Worm (Caenorhabditis elegans) whole organism, L3 larva: ENCODE results near the gene molo-1.

Experiments
- R02D3.7 ChIP-seq: fragments of 150-350 bp; optimal IDR thresholded peaks from 2 replicates; lab custom pipeline; 2014; ENCODE audit warnings: missing biosample characterization, missing genetic modification characterization
- ZK546.5 ChIP-seq: sonication (generic microtip); optimal IDR thresholded peaks from 2 replicates; lab custom pipeline; 2017; ENCODE audit warnings: missing biosample characterization, missing genetic modification characterization
- ceh-16 ChIP-seq: sonication (generic microtip); optimal IDR thresholded peaks from 2 replicates; lab custom pipeline; 2017; ENCODE audit warnings: missing biosample characterization, missing genetic modification characterization
- ceh-28 ChIP-seq: fragments of 150-350 bp; optimal IDR thresholded peaks from 2 replicates; lab custom pipeline; 2014; ENCODE audit warnings: missing biosample characterization, missing genetic modification reagents, missing genetic modification characterization
- daf-12 ChIP-seq: fragments of 150-350 bp; optimal IDR thresholded peaks from 2 replicates; lab custom pipeline; 2014; ENCODE audit warnings: missing biosample characterization, missing genetic modification reagents, missing genetic modification characterization
- egl-27 ChIP-seq: sonication (generic microtip); optimal IDR thresholded peaks from 4 replicates; lab custom pipeline; 2017; ENCODE audit warnings: missing biosample characterization, missing genetic modification reagents, missing genetic modification characterization
- egl-5 ChIP-seq: fragments of 150-350 bp; optimal IDR thresholded peaks from 2 replicates; lab custom pipeline; 2017; ENCODE audit warnings: missing biosample characterization, missing genetic modification reagents, missing genetic modification characterization, inconsistent platforms
- elt-2 ChIP-seq: sonication (generic microtip); optimal IDR thresholded peaks from 2 replicates; lab custom pipeline; 2016; ENCODE audit warnings: missing genetic modification reagents, mild to moderate bottlenecking, missing genetic modification characterization, missing compliant biosample characterization
- eor-1 ChIP-seq, 2 experiments: fragments of 150-350 bp; optimal IDR thresholded peaks; 2 replicates each; lab custom pipeline; 2014 to 2018; ENCODE audit warnings: missing biosample characterization in 2 of 2, missing genetic modification characterization in 2 of 2
- fkh-10 ChIP-seq: sonication (generic microtip); optimal IDR thresholded peaks from 2 replicates; lab custom pipeline; 2017; ENCODE audit warnings: missing biosample characterization, missing genetic modification reagents, missing genetic modification characterization
- fos-1 ChIP-seq: fragments of 150-350 bp; optimal IDR thresholded peaks from 2 replicates; lab custom pipeline; 2014; ENCODE audit warnings: missing biosample characterization, missing genetic modification characterization
- hmg-11 ChIP-seq: sonication (generic microtip); optimal IDR thresholded peaks from 2 replicates; lab custom pipeline; 2016; ENCODE audit warnings: missing genetic modification characterization, missing compliant biosample characterization
- jun-1 ChIP-seq: fragments of 150-350 bp; optimal IDR thresholded peaks from 2 replicates; lab custom pipeline; 2014; ENCODE audit warnings: missing biosample characterization, missing genetic modification reagents, missing genetic modification characterization
- lin-15B ChIP-seq: fragments of 150-350 bp; optimal IDR thresholded peaks from 2 replicates; lab custom pipeline; 2014; ENCODE audit warnings: missing biosample characterization, missing genetic modification characterization
- lin-39 ChIP-seq: fragments of 150-350 bp; optimal IDR thresholded peaks from 2 replicates; lab custom pipeline; 2018; ENCODE audit warnings: missing biosample characterization, missing genetic modification reagents, missing genetic modification characterization
- lsy-12 ChIP-seq: sonication (generic microtip); optimal IDR thresholded peaks from 2 replicates; lab custom pipeline; 2016; ENCODE audit warnings: mild to moderate bottlenecking, missing genetic modification characterization, missing compliant biosample characterization
- mdl-1 ChIP-seq: fragments of 150-350 bp; optimal IDR thresholded peaks from 2 replicates; lab custom pipeline; 2014; ENCODE audit warnings: missing biosample characterization, missing genetic modification characterization
- nfya-1 ChIP-seq: sonication (generic microtip); optimal IDR thresholded peaks from 2 replicates; lab custom pipeline; 2017; ENCODE audit warnings: missing genetic modification characterization, mild to moderate bottlenecking, missing compliant biosample characterization, antibody characterized with exemption, moderate library complexity; ENCODE audit not compliant: insufficient read depth
- nhr-11 ChIP-seq: fragments of 150-350 bp; optimal IDR thresholded peaks from 2 replicates; lab custom pipeline; 2014; ENCODE audit warnings: missing biosample characterization, missing genetic modification characterization
- nhr-12 ChIP-seq: fragments of 150-350 bp; optimal IDR thresholded peaks from 2 replicates; lab custom pipeline; 2014; ENCODE audit warnings: missing biosample characterization, missing genetic modification characterization
- nhr-23 ChIP-seq: fragments of 150-350 bp; optimal IDR thresholded peaks from 2 replicates; lab custom pipeline; 2014; ENCODE audit warnings: missing biosample characterization, missing genetic modification reagents, missing genetic modification characterization
- nhr-25 ChIP-seq: sonication (generic microtip); optimal IDR thresholded peaks from 2 replicates; lab custom pipeline; 2017; ENCODE audit warnings: missing biosample characterization, missing genetic modification characterization
- nhr-28 ChIP-seq: fragments of 150-350 bp; optimal IDR thresholded peaks from 2 replicates; lab custom pipeline; 2014; ENCODE audit warnings: missing biosample characterization, missing genetic modification characterization
- nhr-43 ChIP-seq: sonication (generic microtip); optimal IDR thresholded peaks from 2 replicates; lab custom pipeline; 2016; ENCODE audit warnings: mild to moderate bottlenecking, missing genetic modification characterization, missing compliant biosample characterization; ENCODE audit not compliant: poor library complexity, severe bottlenecking
- nhr-67 ChIP-seq: fragments of 150-350 bp; optimal IDR thresholded peaks from 2 replicates; lab custom pipeline; 2014; ENCODE audit warnings: missing biosample characterization, missing genetic modification characterization
- pha-4 ChIP-seq: fragments of 150-350 bp; optimal IDR thresholded peaks from 2 replicates; lab custom pipeline; 2014; ENCODE audit warnings: missing biosample characterization, missing genetic modification reagents, missing genetic modification characterization
- pqm-1 ChIP-seq: fragments of 150-350 bp; optimal IDR thresholded peaks from 2 replicates; lab custom pipeline; 2017; ENCODE audit warnings: missing biosample characterization, missing genetic modification characterization, inconsistent platforms
- sea-2 ChIP-seq: fragments of 150-350 bp; sonication (generic microtip); optimal IDR thresholded peaks from 4 replicates; lab custom pipeline; 2014; ENCODE audit warnings: missing biosample characterization, missing genetic modification reagents, missing genetic modification characterization
- skn-1 ChIP-seq: fragments of 150-350 bp; optimal IDR thresholded peaks from 2 replicates; lab custom pipeline; 2014; ENCODE audit warnings: missing biosample characterization, missing genetic modification characterization
- snpc-4 ChIP-seq: fragments of 150-350 bp; optimal IDR thresholded peaks from 2 replicates; lab custom pipeline; 2014; ENCODE audit warnings: missing biosample characterization, missing genetic modification characterization
- tbx-2 ChIP-seq: sonication (generic microtip); optimal IDR thresholded peaks from 2 replicates; lab custom pipeline; 2016; ENCODE audit warnings: mild to moderate bottlenecking, missing genetic modification characterization, missing compliant biosample characterization
- unc-62 ChIP-seq: fragments of 150-350 bp; sonication (generic microtip); optimal IDR thresholded peaks from 4 replicates; lab custom pipeline; 2014; ENCODE audit warnings: missing biosample characterization, missing genetic modification reagents, missing genetic modification characterization
- ztf-4 ChIP-seq: fragments of 150-350 bp; optimal IDR thresholded peaks from 2 replicates; lab custom pipeline; 2014; ENCODE audit warnings: missing biosample characterization, missing genetic modification characterization

The molo-1 gene

DNA sequence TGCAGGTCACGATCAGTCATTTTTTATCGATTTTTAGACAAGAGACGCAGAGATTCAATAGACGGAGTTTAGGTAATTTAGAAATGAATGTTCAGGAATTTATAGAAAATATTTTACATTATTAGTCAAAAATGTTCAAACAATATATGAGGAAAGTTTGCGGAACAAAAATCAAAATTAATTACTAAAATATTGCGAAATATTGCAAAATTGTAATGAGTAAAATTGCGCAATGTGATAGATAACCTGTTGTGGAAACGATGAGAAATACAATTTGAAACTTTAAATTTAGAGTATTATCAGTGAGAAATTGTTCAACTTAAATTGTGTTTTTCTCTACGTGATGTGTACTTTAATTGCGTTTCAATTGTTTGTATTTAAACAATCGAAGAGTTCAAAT lies 7.3 kb downstream of the molo-1 start, which contains the start of gene F56D2.5:
Gene F56D2.5 (minus strand): TSS at position 371 of the 400 bp plus-strand sequence.
- TF ChIP-seq ceh-28 (tag; lab: Kevin White, UChicago) (peak; percentile 69), ceh-16 (tag; lab: Kevin White, UChicago) (no peak)
- TF ChIP-seq, all 47 proteins: peak for 1

DNA sequence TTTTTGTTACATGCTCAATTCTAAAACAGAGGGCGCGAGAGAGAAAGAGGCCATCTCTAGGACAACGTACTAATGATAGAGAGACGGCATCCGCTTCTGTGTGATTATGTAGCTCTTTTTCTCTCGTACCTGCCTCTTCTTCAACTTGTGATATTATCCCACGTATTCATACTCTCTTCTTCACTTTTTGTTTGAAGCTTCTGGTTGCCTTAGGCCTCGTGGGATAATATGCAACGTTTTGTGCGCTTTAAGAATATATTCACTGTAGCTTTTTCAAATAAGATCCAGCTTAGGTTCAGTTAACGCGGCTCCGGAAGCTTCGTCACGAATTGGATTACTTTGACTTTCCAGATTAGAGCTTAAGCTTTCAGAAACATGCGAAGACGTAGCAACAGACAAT lies 9.0 kb downstream of the molo-1 start, which contains the start of the genes F56D2.8 and uev-2:
Gene F56D2.8 (minus strand): TSS at position 101 of the 400 bp plus-strand sequence.
Gene uev-2 (plus strand): TSS at position 360 of the 400 bp plus-strand sequence.
- no peak for TF ChIP-seq lsy-12 (tag; lab: Kevin White, UChicago)
- TF ChIP-seq fkh-10 (GFP tag; lab: Kevin White, UChicago): no peak
- TF ChIP-seq pha-4 (tag; lab: Kevin White, UChicago): no peak
- no peak for TF ChIP-seq nhr-23 (tag; lab: Kevin White, UChicago)
- no peak for TF ChIP-seq nhr-67
- no peak for TF ChIP-seq tbx-2

DNA sequence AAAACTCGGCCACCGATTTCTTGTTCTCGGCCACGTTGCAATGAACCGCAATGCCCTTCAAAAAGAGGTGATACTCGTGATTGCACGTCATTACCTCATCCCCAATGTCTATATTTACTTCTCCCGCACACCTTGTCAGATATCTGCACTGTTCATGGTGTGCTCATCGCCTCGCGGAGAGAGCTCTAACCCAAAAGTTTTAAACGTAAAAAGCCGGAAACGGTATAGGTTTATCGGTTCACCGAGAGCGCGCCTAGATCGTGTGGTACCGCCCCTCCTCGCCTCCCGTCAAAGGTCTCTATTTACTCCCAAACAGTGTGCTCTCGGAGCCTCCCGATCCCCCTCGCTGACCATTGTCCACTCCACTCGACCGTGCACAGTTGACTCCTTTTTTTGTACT lies 10.9 kb downstream of the molo-1 start, which contains the start of gene F56D2.3:
Gene F56D2.3 (plus strand): TSS at position 301 of the 400 bp plus-strand sequence.
- TF ChIP-seq pha-4 (tag; lab: Kevin White, UChicago): peak; percentile 2
- TF ChIP-seq ceh-16 (tag; lab: Kevin White, UChicago): no peak
- TF ChIP-seq fos-1 (tag; lab: Kevin White, UChicago): no peak

DNA sequence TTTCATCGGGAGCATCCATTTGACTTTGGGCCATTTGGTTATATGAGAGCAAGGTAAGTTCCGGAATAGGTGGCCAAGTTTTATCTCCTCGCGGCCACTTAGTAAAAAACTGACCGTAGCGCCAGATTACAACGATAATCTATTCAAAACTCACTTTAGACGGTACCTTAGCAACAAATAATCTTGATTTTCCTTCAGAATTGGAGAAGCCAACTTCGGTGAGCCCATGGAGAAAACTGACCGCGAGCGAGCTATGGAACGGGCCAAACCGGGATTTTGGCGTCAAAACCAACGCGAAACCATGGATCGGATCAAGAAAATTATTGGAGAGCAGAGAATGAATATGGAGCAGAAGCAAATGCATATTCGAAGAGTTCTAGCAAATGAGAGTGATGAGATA lies 11.9 kb downstream of the molo-1 start:
- no peak for TF ChIP-seq jun-1 (tag; lab: Kevin White, UChicago)
- no peak for TF ChIP-seq lin-15B (tag; lab: Kevin White, UChicago)
- TF ChIP-seq eor-1 (tag; optimal IDR thresholded peaks at IDR 0.05; lab: Kevin White, UChicago): no peak
- TF ChIP-seq nhr-43 (tag; lab: Kevin White, UChicago): no peak
- TF ChIP-seq snpc-4 (tag; lab: Kevin White, UChicago): no peak
- TF ChIP-seq elt-2: no peak
- no peak for TF ChIP-seq fos-1 (tag; lab: Kevin White, UChicago)
- no peak for TF ChIP-seq nhr-25 (tag; lab: Kevin White, UChicago)
- TF ChIP-seq tbx-2: no peak
- TF ChIP-seq ceh-28 (tag; lab: Kevin White, UChicago): no peak
- TF ChIP-seq pqm-1 (tag; lab: Kevin White, UChicago): no peak
- no peak for TF ChIP-seq nhr-23 (tag; lab: Kevin White, UChicago)
- TF ChIP-seq egl-27 (tag; lab: Kevin White, UChicago): no peak
- TF ChIP-seq egl-5 (tag; lab: Kevin White, UChicago): no peak
- no peak for TF ChIP-seq R02D3.7 (tag; lab: Kevin White, UChicago)
- no peak for TF ChIP-seq fkh-10 (GFP tag; lab: Kevin White, UChicago)

DNA sequence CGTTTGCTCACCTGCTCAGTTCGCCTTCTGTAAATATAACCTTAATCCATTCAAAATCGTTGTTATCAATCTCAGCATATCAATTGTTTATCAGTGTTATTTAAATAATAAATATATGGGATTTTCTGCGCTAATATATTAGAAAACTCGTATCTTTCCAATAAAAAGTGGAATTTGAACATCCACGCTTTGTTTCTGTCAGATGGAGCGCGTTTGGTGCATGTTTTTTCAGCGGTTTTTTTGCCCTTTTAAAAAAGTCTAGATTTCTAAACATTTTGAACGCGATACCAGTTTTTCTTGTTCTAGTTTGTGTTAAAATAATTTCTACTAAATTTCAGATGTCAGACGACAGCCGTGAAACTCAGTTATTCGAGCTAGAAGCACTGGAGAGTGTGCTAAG lies 13.1 kb downstream of the molo-1 start, which contains the start of gene F56D2.2:
Gene F56D2.2 (plus strand): TSS at position 339 of the 400 bp plus-strand sequence.
- TF ChIP-seq unc-62 (GFP tag; lab: Kevin White, UChicago): no peak
- peak; percentile 39 for TF ChIP-seq lin-15B (tag; lab: Kevin White, UChicago)
- no peak for TF ChIP-seq nhr-43 (tag; lab: Kevin White, UChicago)
- peak; percentile 54 for TF ChIP-seq pha-4 (tag; lab: Kevin White, UChicago)
- TF ChIP-seq elt-2: no peak
- TF ChIP-seq nhr-25 (tag; lab: Kevin White, UChicago): no peak
- TF ChIP-seq fos-1 (tag; lab: Kevin White, UChicago): no peak

DNA sequence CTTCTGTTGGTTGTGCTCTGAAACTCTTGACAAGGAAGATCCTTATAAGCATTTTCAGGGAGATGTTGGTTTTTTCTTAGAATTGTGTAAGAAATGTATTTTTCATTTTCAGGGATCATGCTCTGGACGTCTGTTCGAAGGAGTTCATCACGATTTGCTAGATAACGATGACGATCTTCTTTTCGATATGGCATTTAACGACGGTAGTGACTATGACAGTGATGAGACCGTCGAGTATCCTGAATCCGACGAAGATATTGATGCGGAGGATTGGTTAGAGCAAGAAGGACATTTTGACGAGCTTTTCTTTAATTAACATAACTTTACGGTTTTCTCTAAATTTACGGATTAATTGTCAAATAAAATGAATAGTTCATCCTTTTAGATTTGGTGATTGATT lies 15.0 kb downstream of the molo-1 start:
- no peak for TF ChIP-seq R02D3.7 (tag; lab: Kevin White, UChicago)
- no peak for TF ChIP-seq mdl-1 (tag; lab: Kevin White, UChicago)
- TF ChIP-seq nhr-28 (tag; lab: Kevin White, UChicago): no peak
- no peak for TF ChIP-seq tbx-2
- no peak for TF ChIP-seq nhr-12 (tag; lab: Kevin White, UChicago)
- TF ChIP-seq pqm-1 (tag; lab: Kevin White, UChicago): no peak

DNA sequence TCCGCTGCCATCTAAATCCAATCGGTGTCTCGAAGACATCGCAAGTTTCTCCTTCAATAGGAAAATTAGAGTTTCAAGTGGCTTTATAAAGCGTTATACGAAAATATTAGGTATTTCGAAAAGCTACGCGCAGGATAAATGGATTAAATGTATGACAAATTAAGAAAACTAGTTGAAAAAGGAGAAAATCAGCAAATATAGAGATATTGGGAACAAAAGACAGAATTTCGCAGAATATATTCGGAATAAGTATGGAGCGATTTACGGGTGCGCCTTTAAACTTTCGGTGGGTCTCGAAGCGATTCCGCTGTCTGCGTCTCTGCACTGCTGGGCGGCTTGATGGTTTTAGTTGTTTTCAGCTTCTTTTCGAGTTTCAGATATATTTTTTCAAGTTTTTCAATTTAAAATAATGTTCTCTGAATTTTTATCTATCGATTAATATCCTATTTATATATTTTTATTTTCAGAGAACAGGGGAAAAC lies 17.9 kb downstream of the molo-1 start, which contains the start of the genes ddx-15 and ucr-1:
Gene ddx-15 (minus strand): TSS at position 51 of the 482 bp plus-strand sequence.
Gene ucr-1 (plus strand): TSS at position 468 of the 482 bp plus-strand sequence.
- peak; percentile 56 for TF ChIP-seq nhr-25 (tag; lab: Kevin White, UChicago)
- TF ChIP-seq egl-5 (tag; lab: Kevin White, UChicago): peak; percentile 24
- no peak for TF ChIP-seq sea-2 (GFP tag; lab: Kevin White, UChicago)
- TF ChIP-seq nfya-1: peak; percentile 80
- no peak for TF ChIP-seq fos-1 (tag; lab: Kevin White, UChicago)
- TF ChIP-seq elt-2: peak; percentile 28
- TF ChIP-seq nhr-11: no peak
- TF ChIP-seq ZK546.5 (tag; lab: Kevin White, UChicago): no peak
- no peak for TF ChIP-seq nhr-43 (tag; lab: Kevin White, UChicago)
- peak; percentile 89 for TF ChIP-seq lin-15B (tag; lab: Kevin White, UChicago)
- peak; percentile 67 for TF ChIP-seq snpc-4 (tag; lab: Kevin White, UChicago)
- no peak for TF ChIP-seq unc-62 (GFP tag; lab: Kevin White, UChicago)
- peak; percentile 67 for TF ChIP-seq nhr-23 (tag; lab: Kevin White, UChicago)
- peak; percentile 88 for TF ChIP-seq R02D3.7 (tag; lab: Kevin White, UChicago)
- no peak for TF ChIP-seq daf-12 (tag; lab: Kevin White, UChicago)
- peak; percentile 20 for TF ChIP-seq hmg-11 (tag; lab: Kevin White, UChicago)
- peak; percentile 64 for TF ChIP-seq pqm-1 (tag; lab: Kevin White, UChicago)
- no peak for TF ChIP-seq eor-1 (tag; optimal IDR thresholded peaks at IDR 0.05; lab: Kevin White, UChicago)
- no peak for TF ChIP-seq nhr-67
- peak; percentile 85 for TF ChIP-seq pha-4 (tag; lab: Kevin White, UChicago)
- TF ChIP-seq skn-1 (tag; lab: Kevin White, UChicago): no peak
- TF ChIP-seq ztf-4: no peak
- peak; percentile 96 for TF ChIP-seq lin-39 (tag; lab: Kevin White, UChicago)
- no peak for TF ChIP-seq nhr-28 (tag; lab: Kevin White, UChicago)
- TF ChIP-seq egl-27 (tag; lab: Kevin White, UChicago): no peak
